Fruit fly (Drosophila melanogaster): ENCODE data around the gene CG32811.
A peak's percentile ranks its signal among the peaks of the same experiment; 100 is the strongest.

DNA sequence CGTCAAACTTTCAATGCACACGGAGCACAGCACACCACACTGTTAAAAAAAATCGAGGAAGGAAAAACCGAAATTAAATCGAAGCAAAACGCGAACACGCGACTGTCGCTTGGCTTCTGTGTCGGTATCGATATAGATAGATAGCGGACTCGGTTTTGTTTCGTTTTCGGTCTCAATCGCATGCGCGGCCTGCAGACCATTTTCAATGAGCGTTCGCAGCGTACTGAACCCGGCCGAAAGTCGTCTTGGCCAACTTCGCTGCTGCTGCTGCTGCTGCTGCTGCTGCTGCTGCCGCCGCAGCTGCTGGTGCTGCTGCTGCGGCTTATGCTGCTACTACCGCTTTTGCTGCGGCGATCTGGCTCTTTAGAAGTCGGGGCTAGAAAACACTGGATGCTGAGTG is 39.8 kb upstream of the CG32811 start:
- TF ChIP-seq spab (GFP tag; optimal IDR thresholded peaks at IDR 0.05) (no peak), Lpt (GFP tag; optimal IDR thresholded peaks at IDR 0.05) (peak; percentile 4), net (GFP tag; optimal IDR thresholded peaks at IDR 0.05) (no peak), Blimp-1 (GFP tag; optimal IDR thresholded peaks at IDR 0.05) (no peak), fd85E (GFP tag; optimal IDR thresholded peaks at IDR 0.05) (no peak), fkh (GFP tag; optimal IDR thresholded peaks at IDR 0.05) (no peak), achi (GFP tag; optimal IDR thresholded peaks at IDR 0.05) (no peak), acj6 (GFP tag; optimal IDR thresholded peaks at IDR 0.05) (no peak)
